Fruit fly (Drosophila melanogaster) whole organism, adult: ENCODE measurements at regions not wholly inside any gene's neighbourhood (a gene's known extent, or its start where the extent isn't known, plus 50 kb on each side); places are given as distances from the start of the nearest gene placed in this dataset.
A peak's percentile ranks its signal among the peaks of the same experiment; 100 is the strongest.

ENCODE experiments used
- CG11617 ChIP-seq: fragments of 200-800 bp; sonication (Bioruptor generic); optimal IDR thresholded peaks from 2 replicates; lab custom pipeline; 2017; ENCODE audit warnings: mild to moderate bottlenecking, missing biosample characterization, missing genetic modification reagents, missing genetic modification characterization
- CG14711 ChIP-seq: fragments of 200-800 bp; sonication (Bioruptor generic); optimal IDR thresholded peaks from 2 replicates; lab custom pipeline; 2018; ENCODE audit warnings: missing biosample characterization, mild to moderate bottlenecking, missing genetic modification characterization, moderate library complexity
- CG1620 ChIP-seq: fragments of 200-800 bp; sonication (Bioruptor generic); optimal IDR thresholded peaks from 2 replicates; lab custom pipeline; 2016; ENCODE audit warnings: missing biosample characterization, missing genetic modification characterization
- CG33017 ChIP-seq: fragments of 200-800 bp; sonication (Bioruptor generic); optimal IDR thresholded peaks from 2 replicates; lab custom pipeline; 2018; ENCODE audit warnings: missing biosample characterization, mild to moderate bottlenecking, missing genetic modification characterization, moderate library complexity
- CG7101 ChIP-seq: fragments of 200-800 bp; sonication (Bioruptor generic); optimal IDR thresholded peaks from 2 replicates; lab custom pipeline; 2018; ENCODE audit warnings: missing biosample characterization, mild to moderate bottlenecking, missing genetic modification characterization, moderate library complexity
- Crg-1 ChIP-seq: fragments of 200-800 bp; sonication (Bioruptor generic); optimal IDR thresholded peaks from 2 replicates; lab custom pipeline; 2016; ENCODE audit warnings: missing biosample characterization, missing genetic modification characterization
- Mnt ChIP-seq: fragments of 200-800 bp; sonication (Bioruptor generic); optimal IDR thresholded peaks from 2 replicates; lab custom pipeline; 2016; ENCODE audit warnings: missing biosample characterization, mild to moderate bottlenecking, missing genetic modification characterization
- cic ChIP-seq: fragments of 200-800 bp; sonication (Bioruptor generic); optimal IDR thresholded peaks from 2 replicates; lab custom pipeline; 2017; ENCODE audit warnings: missing biosample characterization, mild to moderate bottlenecking, missing genetic modification characterization, moderate library complexity
- cnc ChIP-seq, 2 experiments: fragments of >200 bp; optimal IDR thresholded peaks; 2 replicates each; lab custom pipeline; 2017
- kay ChIP-seq: fragments of 200-800 bp; sonication (Bioruptor generic); peaks from one replicate; lab custom pipeline; 2016; ENCODE audit warnings: missing biosample characterization, missing genetic modification characterization, borderline replicate concordance
- ovo ChIP-seq: fragments of 200-800 bp; sonication (Bioruptor generic); optimal IDR thresholded peaks from 2 replicates; lab custom pipeline; 2016; ENCODE audit warnings: missing biosample characterization, missing genetic modification characterization
- pad ChIP-seq: fragments of 200-800 bp; sonication (Bioruptor generic); optimal IDR thresholded peaks from 3 replicates; lab custom pipeline; 2017; ENCODE audit warnings: missing biosample characterization, missing genetic modification characterization, mild to moderate bottlenecking, moderate library complexity, missing genetic modification reagents

DNA sequence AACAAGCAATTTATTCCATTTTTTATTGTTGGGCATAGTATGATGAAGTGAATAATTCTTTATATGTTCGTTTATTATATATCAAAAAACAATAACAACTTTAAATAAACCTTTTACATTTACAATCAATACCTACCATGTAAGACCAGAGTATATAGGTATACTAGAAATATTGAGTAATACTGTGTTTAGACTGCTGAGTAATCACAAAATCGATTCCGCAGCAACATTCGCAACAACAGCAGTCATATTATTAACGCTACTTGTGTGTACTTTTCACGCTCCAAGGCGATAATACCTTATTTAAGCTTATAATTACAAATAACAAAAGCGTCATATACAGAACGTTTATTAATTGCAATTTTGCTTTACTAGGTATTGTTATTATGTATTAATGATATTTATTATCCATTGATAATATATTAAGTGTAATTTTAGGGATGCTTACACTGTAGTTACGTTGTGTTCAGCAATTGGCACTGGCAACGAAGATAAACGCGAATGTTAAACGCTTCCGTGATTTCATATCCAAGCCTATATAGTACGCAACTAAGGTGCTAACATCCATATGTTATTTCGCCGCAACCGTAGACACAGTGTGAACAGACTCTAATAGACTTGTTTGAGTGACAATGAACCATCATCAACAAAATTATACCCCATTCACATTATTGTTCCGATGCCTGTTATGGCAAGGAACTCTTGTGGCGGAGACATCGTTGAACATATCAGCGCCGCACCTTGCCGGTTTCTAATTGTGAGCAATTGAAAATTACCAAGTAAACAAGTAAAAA is 201.8 kb upstream of the CG40160 start:
- no peak for TF ChIP-seq ovo (GFP tag; lab: Kevin White, UChicago)
- no peak for TF ChIP-seq Crg-1 (GFP tag; lab: Kevin White, UChicago)
- TF ChIP-seq cic (GFP tag; lab: Kevin White, UChicago): no peak
- no peak for TF ChIP-seq CG11617 (GFP tag; lab: Kevin White, UChicago)
- TF ChIP-seq CG14711 (tag; lab: Kevin White, UChicago): no peak
- peak; percentile 32 for TF ChIP-seq kay (GFP tag; lab: Kevin White, UChicago)
- TF ChIP-seq CG7101 (tag; lab: Kevin White, UChicago): no peak
- TF ChIP-seq cnc (optimal IDR thresholded peaks at IDR 0.05; lab: Kevin White, UChicago): no peak
- no peak for TF ChIP-seq CG1620 (GFP tag; lab: Kevin White, UChicago)
- TF ChIP-seq pad: no peak
- TF ChIP-seq CG33017 (tag; lab: Kevin White, UChicago): no peak
- TF ChIP-seq Mnt: no peak
